Worm (Caenorhabditis elegans): ENCODE measurements around the gene str-121.

- TF ChIP-seq elt-3 (tag; optimal IDR thresholded peaks at IDR 0.05) (no peak), lir-3 (tag; optimal IDR thresholded peaks at IDR 0.05; ENCODE audit: poor library complexity) (no peak), ztf-4 (tag; optimal IDR thresholded peaks at IDR 0.05) (no peak), tbx-2 (tag; optimal IDR thresholded peaks at IDR 0.05) (no peak), ama-1 (optimal IDR thresholded peaks at IDR 0.05) (no peak), snpc-4 (tag; optimal IDR thresholded peaks at IDR 0.05) (no peak), aha-1 (tag; optimal IDR thresholded peaks at IDR 0.05) (no peak)
Measured at ce11 chrV:247576-247975, 6.9 kb downstream of the str-121 start.
